Fruit fly (Drosophila melanogaster) whole organism: ENCODE measurements around the gene CG46309.

Experiments used
- CG8478 ChIP-seq: fragments of >200 bp; optimal IDR thresholded peaks from 2 replicates; lab custom pipeline; 2018; ENCODE audit warnings: inconsistent platforms
- EcR ChIP-seq, 2 experiments: fragments of >200 bp; optimal IDR thresholded peaks; 2 replicates each; lab custom pipeline; 2017; ENCODE audit warnings: missing biosample characterization in 2 of 2, missing genetic modification characterization in 2 of 2, missing genetic modification reagents in 2 of 2

DNA sequence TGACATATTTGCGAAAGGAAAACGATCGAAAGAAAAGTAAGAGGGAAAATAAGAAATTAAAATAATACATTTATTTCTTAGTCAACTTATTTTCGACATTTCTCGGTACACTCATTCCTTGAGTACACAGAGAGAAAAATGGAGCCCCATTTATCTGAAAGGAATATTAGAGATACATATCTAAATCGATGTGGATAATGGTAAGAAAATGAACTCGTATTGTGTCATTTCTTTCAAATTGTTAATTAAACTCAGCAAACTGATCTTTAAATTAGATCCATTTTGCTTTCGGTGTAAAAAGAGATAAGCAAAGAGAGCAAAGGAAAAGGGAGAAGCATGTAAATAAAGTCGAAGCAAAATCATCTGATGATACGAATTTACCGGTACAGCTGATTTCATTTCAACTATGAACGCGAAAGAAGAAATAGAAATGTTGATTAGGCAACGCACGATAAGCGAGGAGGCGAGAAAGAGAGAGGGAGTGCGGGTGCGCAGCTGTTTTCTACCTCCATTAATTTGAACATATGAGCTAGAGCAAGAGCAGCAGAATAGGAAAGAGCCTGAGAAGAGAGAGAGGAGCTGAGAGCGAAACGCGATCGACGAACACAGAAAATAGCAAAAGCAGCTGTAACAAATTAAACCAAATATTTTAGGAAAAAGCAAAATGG is 34.2 kb upstream of the CG46309 start:
- TF ChIP-seq CG8478 (no peak), EcR (GFP tag; optimal IDR thresholded peaks at IDR 0.05; lab: Kevin White, UChicago) (no peak)
